Worm (Caenorhabditis elegans): ENCODE results near the gene Y82E9BR.8.

DNA sequence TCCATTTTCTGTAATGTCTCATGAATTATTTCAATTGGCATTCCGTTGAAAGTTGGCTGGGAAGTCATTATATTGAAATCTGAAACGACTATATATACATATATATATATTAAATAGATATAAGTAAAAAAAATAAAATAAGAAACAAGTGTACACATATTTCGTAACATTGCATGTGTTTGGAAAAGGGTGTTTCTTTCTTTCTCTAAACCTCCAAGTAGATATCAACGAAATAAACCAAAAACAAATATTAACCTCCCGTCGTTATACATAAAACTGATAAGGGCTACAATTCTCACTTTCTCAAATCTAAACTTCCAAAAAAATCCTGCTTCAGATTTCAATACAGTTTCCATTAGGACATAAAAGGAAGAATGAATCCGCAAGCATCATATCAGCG lies 49.7 kb downstream of the Y82E9BR.8 start, which contains the start of gene fbxa-79:
- TF ChIP-seq F13H6.1 (tag; optimal IDR thresholded peaks at IDR 0.05): no peak
- no peak for TF ChIP-seq nhr-77 (tag; optimal IDR thresholded peaks at IDR 0.05)
- TF ChIP-seq elt-1 (tag; optimal IDR thresholded peaks at IDR 0.05): no peak
- TF ChIP-seq ceh-82 (tag; optimal IDR thresholded peaks at IDR 0.05): no peak
- peak; percentile 66 for TF ChIP-seq fos-1 (tag; optimal IDR thresholded peaks at IDR 0.05)
- TF ChIP-seq ztf-4 (tag; optimal IDR thresholded peaks at IDR 0.05): no peak
